Fruit fly (Drosophila melanogaster) whole organism, wandering third instar larva: ENCODE results near the gene CG4020.

ENCODE experiments used
- Abd-B ChIP-seq: fragments of >200 bp; optimal IDR thresholded peaks from 2 replicates; lab custom pipeline; 2017; ENCODE audit warnings: missing biosample characterization, missing genetic modification characterization
- CG32264 ChIP-seq: fragments of 200-800 bp; sonication (Bioruptor generic); optimal IDR thresholded peaks from 2 replicates; lab custom pipeline; 2016; ENCODE audit warnings: missing biosample characterization, missing genetic modification characterization
- CG9705 ChIP-seq: fragments of 200-800 bp; sonication (Bioruptor generic); optimal IDR thresholded peaks from 2 replicates; lab custom pipeline; 2018; ENCODE audit warnings: missing biosample characterization, mild to moderate bottlenecking, missing genetic modification characterization
- CrebA ChIP-seq: fragments of 200-800 bp; sonication (Bioruptor generic); optimal IDR thresholded peaks from 2 replicates; lab custom pipeline; 2016; ENCODE audit warnings: missing biosample characterization, mild to moderate bottlenecking, missing genetic modification characterization, borderline replicate concordance
- Dfd ChIP-seq: fragments of >200 bp; optimal IDR thresholded peaks from 2 replicates; lab custom pipeline; 2017; ENCODE audit warnings: missing biosample characterization, missing genetic modification characterization
- Dif ChIP-seq: fragments of 200-275, 200-300 bp; sonication (Bioruptor generic); optimal IDR thresholded peaks from 2 replicates; lab custom pipeline; 2018; ENCODE audit warnings: missing biosample characterization, missing genetic modification characterization; ENCODE audit not compliant: partially characterized antibody
- GATAd ChIP-seq: sonication (Bioruptor generic); optimal IDR thresholded peaks from 2 replicates; lab custom pipeline; 2016; ENCODE audit warnings: missing biosample characterization, missing genetic modification characterization
- HLH106 ChIP-seq: fragments of 200-800 bp; optimal IDR thresholded peaks from 3 replicates; lab custom pipeline; 2019; ENCODE audit warnings: missing biosample characterization, mild to moderate bottlenecking, missing genetic modification characterization, moderate library complexity
- Hnf4 ChIP-seq: fragments of 200-800 bp; sonication (Bioruptor generic); optimal IDR thresholded peaks from 2 replicates; lab custom pipeline; 2016; ENCODE audit warnings: missing biosample characterization, mild to moderate bottlenecking, missing genetic modification characterization
- Hr78 ChIP-seq: fragments of >200 bp; optimal IDR thresholded peaks from 2 replicates; lab custom pipeline; 2017; ENCODE audit warnings: missing biosample characterization, missing genetic modification characterization
- Hr83 ChIP-seq: fragments of 200-300 bp; sonication (Bioruptor generic); optimal IDR thresholded peaks from 2 replicates; lab custom pipeline; 2016; ENCODE audit warnings: missing biosample characterization, mild to moderate bottlenecking, missing genetic modification characterization, moderate library complexity; ENCODE audit not compliant: poor library complexity, severe bottlenecking
- Mio ChIP-seq: sonication (Bioruptor generic); optimal IDR thresholded peaks from 2 replicates; lab custom pipeline; 2016; ENCODE audit warnings: missing biosample characterization, missing genetic modification characterization
- N ChIP-seq: fragments of >200 bp; optimal IDR thresholded peaks from 2 replicates; lab custom pipeline; 2018; ENCODE audit warnings: missing biosample characterization, missing external identifiers, missing genetic modification characterization
- Rel ChIP-seq, 2 experiments: fragments of 200-800 bp; sonication (Bioruptor generic) in 1 of 2; optimal IDR thresholded peaks; 2 replicates in 1 of 2; 3 replicates in 1 of 2; lab custom pipeline; 2016 to 2019; ENCODE audit warnings: mild to moderate bottlenecking in 2 of 2, missing biosample characterization in 2 of 2, missing genetic modification characterization in 2 of 2, moderate library complexity in 1 of 2
- Sp1 ChIP-seq: fragments of 200-800 bp; sonication (Bioruptor generic); optimal IDR thresholded peaks from 3 replicates; lab custom pipeline; 2019; ENCODE audit warnings: missing biosample characterization, mild to moderate bottlenecking, missing genetic modification characterization, moderate library complexity
- Vsx2 ChIP-seq: fragments of 200-300, 225-300 bp; sonication (Bioruptor generic); optimal IDR thresholded peaks from 2 replicates; lab custom pipeline; 2018; ENCODE audit warnings: missing biosample characterization, missing genetic modification characterization; ENCODE audit not compliant: partially characterized antibody
- br ChIP-seq: fragments of 200-800 bp; sonication (Bioruptor generic); optimal IDR thresholded peaks from 2 replicates; lab custom pipeline; 2016; ENCODE audit warnings: missing biosample characterization, missing genetic modification characterization
- brk ChIP-seq: fragments of 200-800 bp; sonication (Bioruptor generic); optimal IDR thresholded peaks from 2 replicates; lab custom pipeline; 2016; ENCODE audit warnings: missing biosample characterization, mild to moderate bottlenecking, missing genetic modification characterization
- dl ChIP-seq, 2 experiments: fragments of 175-275, 200-275 bp in 1 of 2; fragments of 200-275 bp in 1 of 2; sonication (Bioruptor generic); optimal IDR thresholded peaks; lab custom pipeline; 2018; ENCODE audit warnings: mild to moderate bottlenecking in 2 of 2, missing biosample characterization in 2 of 2, missing genetic modification characterization in 2 of 2, moderate library complexity in 2 of 2; ENCODE audit not compliant: partially characterized antibody in 2 of 2, insufficient read depth in 1 of 2
- dmrt93B ChIP-seq: fragments of 200-800 bp; sonication (Bioruptor generic); optimal IDR thresholded peaks from 2 replicates; lab custom pipeline; 2018; ENCODE audit warnings: missing biosample characterization, mild to moderate bottlenecking, missing genetic modification characterization
- ey ChIP-seq: fragments of 200-800 bp; sonication (Bioruptor generic); optimal IDR thresholded peaks from 2 replicates; lab custom pipeline; 2016; ENCODE audit warnings: missing biosample characterization, missing genetic modification characterization
- foxo ChIP-seq, 2 experiments: fragments of 200-800 bp; sonication (Bioruptor generic); optimal IDR thresholded peaks; 2 replicates in 1 of 2; 3 replicates in 1 of 2; lab custom pipeline; 2016 to 2017; ENCODE audit warnings: missing biosample characterization in 2 of 2, missing genetic modification characterization in 2 of 2
- fru ChIP-seq: fragments of 200-800 bp; sonication (Bioruptor generic); optimal IDR thresholded peaks from 3 replicates; lab custom pipeline; 2016; ENCODE audit warnings: missing biosample characterization, mild to moderate bottlenecking, missing genetic modification characterization
- h ChIP-seq: fragments of 200-800 bp; sonication (Bioruptor generic); optimal IDR thresholded peaks from 3 replicates; lab custom pipeline; 2016; ENCODE audit warnings: missing biosample characterization, mild to moderate bottlenecking, missing genetic modification characterization
- jim ChIP-seq: fragments of 175-275, 200-325 bp; sonication (Bioruptor generic); optimal IDR thresholded peaks from 2 replicates; lab custom pipeline; 2016; ENCODE audit warnings: missing biosample characterization, mild to moderate bottlenecking, missing genetic modification characterization
- lola ChIP-seq: fragments of >200 bp; optimal IDR thresholded peaks from 2 replicates; lab custom pipeline; 2017; ENCODE audit warnings: missing biosample characterization, missing genetic modification characterization
- pan ChIP-seq: fragments of >200 bp; optimal IDR thresholded peaks from 2 replicates; lab custom pipeline; 2017
- psq ChIP-seq: fragments of 200-800 bp; sonication (Bioruptor generic); optimal IDR thresholded peaks from 3 replicates; lab custom pipeline; 2017; ENCODE audit warnings: missing biosample characterization, mild to moderate bottlenecking, missing genetic modification characterization, moderate library complexity
- sage ChIP-seq: fragments of 200-800 bp; sonication (Bioruptor generic); optimal IDR thresholded peaks from 2 replicates; lab custom pipeline; 2016; ENCODE audit warnings: missing biosample characterization, mild to moderate bottlenecking, missing genetic modification characterization
- sv ChIP-seq: fragments of 200-800 bp; sonication (Bioruptor generic); optimal IDR thresholded peaks from 3 replicates; lab custom pipeline; 2016; ENCODE audit warnings: missing biosample characterization, missing genetic modification characterization
- tai ChIP-seq: sonication (Bioruptor generic); optimal IDR thresholded peaks from 2 replicates; lab custom pipeline; 2016; ENCODE audit warnings: missing biosample characterization, missing genetic modification characterization
- usp ChIP-seq: fragments of >200 bp; optimal IDR thresholded peaks from 2 replicates; lab custom pipeline; 2017; ENCODE audit warnings: missing biosample characterization, missing genetic modification characterization
- woc ChIP-seq: sonication (Bioruptor generic); optimal IDR thresholded peaks from 2 replicates; lab custom pipeline; 2016; ENCODE audit warnings: missing biosample characterization, mild to moderate bottlenecking, missing genetic modification characterization

CG4020 gene

DNA sequence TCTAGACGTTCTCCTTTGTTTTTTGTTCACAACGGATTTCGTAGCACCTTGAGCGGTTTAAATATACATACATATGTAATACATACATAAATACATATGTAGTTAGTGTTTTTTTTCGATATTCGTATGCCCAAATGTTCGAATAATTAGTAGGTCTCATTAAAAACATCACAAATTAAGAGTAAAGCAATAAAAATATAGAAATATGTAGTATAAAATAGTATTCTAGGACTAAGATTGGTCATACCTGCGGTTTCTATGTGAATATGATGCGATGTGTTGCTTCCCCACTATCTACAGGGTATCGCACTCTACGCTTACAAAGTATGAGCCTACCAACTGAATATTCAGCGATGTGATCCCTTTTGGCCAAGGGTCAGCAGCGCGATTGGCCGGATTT lies at the start of gene CG4020:
CG4020 (plus strand) TSS at position 301 of the 400 bp plus-strand sequence.
- no peak for TF ChIP-seq br
- TF ChIP-seq Sp1: no peak
- TF ChIP-seq Mio (GFP tag; lab: Kevin White, UChicago): no peak
- no peak for TF ChIP-seq dl (GFP tag; optimal IDR thresholded peaks at IDR 0.05; lab: Kevin White, UChicago; ENCODE audit: insufficient read depth in 1 of 2, partially characterized antibody in 2 of 2)
- no peak for TF ChIP-seq pan (lab: Kevin White, UChicago)
- no peak for TF ChIP-seq Abd-B (GFP tag; lab: Kevin White, UChicago)
- TF ChIP-seq sage (GFP tag; lab: Kevin White, UChicago): no peak
- TF ChIP-seq Vsx2 (GFP tag; lab: Kevin White, UChicago): no peak
- no peak for TF ChIP-seq Dif (GFP tag; lab: Kevin White, UChicago)
- TF ChIP-seq usp: no peak

DNA sequence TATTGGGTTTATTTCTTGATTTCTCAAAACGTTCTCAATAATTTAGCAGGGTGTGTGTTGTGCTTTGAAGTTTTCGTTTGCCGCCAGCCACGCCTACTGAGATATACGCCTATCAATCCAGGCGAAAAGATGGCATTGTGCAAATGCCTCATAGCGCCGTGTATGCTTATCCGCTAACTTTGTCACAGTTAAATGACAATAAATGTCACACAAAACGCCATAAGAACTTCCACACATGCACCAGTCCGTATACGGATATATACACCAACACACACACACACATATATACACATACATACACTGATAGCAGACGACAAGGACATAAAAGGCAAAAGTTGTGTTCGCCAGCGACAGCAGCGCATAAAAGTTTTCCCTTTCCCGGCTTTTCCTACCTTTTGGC lies 40.5 kb upstream of the CG4020 start, which contains the start of gene CG43137:
CG43137 (minus strand) TSS at position 101 of the 400 bp plus-strand sequence.
- no peak for TF ChIP-seq sv (GFP tag; lab: Kevin White, UChicago)
- TF ChIP-seq Abd-B (GFP tag; lab: Kevin White, UChicago): no peak

DNA sequence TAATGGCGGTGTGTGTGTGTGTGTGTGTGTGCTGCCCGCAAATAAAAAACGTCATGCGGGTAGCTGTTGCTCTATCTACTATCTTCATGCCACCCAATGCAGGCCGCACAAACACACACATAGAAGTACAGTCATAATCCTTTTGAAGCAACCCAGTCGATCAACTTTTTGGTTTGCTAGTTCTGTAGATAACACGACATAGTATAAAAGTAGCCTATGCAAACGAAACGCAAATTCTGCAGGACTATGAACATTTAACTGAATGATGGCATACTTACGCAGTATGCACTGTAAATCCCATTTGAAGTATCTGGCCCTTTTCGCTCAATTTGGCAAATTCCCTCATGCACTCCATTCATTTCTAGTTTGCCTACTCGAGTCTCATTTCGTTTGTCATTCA lies 39.5 kb upstream of the CG4020 start:
- TF ChIP-seq Rel (GFP tag; optimal IDR thresholded peaks at IDR 0.05; lab: Kevin White, UChicago): no peak
- no peak for TF ChIP-seq Rel (tag; optimal IDR thresholded peaks at IDR 0.05; lab: Kevin White, UChicago)
- no peak for TF ChIP-seq fru
- no peak for TF ChIP-seq N (GFP tag; lab: Kevin White, UChicago)
- TF ChIP-seq Hr83 (GFP tag; lab: Kevin White, UChicago): no peak
- no peak for TF ChIP-seq h
- TF ChIP-seq Dfd (GFP tag; lab: Kevin White, UChicago): no peak
- TF ChIP-seq sv (GFP tag; lab: Kevin White, UChicago): no peak
- no peak for TF ChIP-seq tai (GFP tag; lab: Kevin White, UChicago)
- TF ChIP-seq Abd-B (GFP tag; lab: Kevin White, UChicago): no peak
- TF ChIP-seq brk (GFP tag; lab: Kevin White, UChicago): no peak
- TF ChIP-seq pan (lab: Kevin White, UChicago): no peak
- no peak for TF ChIP-seq Mio (GFP tag; lab: Kevin White, UChicago)
- no peak for TF ChIP-seq woc
- no peak for TF ChIP-seq GATAd
- no peak for TF ChIP-seq usp
- no peak for TF ChIP-seq psq
- no peak for TF ChIP-seq CG9705
- TF ChIP-seq ey: no peak
- no peak for TF ChIP-seq jim (GFP tag; lab: Kevin White, UChicago)

DNA sequence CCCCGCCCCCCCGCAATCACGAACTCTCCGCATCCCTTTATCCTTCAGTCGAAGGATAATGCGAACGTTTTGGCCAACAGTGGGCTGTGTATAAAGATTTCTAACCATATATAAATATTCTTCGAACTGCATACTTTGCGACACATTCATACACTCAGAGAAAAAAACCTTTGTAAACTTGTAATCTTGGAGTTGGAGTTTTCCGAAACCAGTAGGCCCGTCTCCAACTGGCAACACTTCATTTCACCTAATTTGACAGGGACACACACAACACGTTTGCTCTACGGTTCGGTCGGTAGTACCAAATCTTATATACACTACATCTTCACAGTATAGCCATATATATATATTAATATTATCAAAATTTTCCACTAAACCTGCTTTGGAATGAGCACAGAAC lies 36.8 kb upstream of the CG4020 start, which contains the start of gene CG15764:
CG15764 (plus strand) TSS at position 301 of the 400 bp plus-strand sequence.
- TF ChIP-seq usp (no peak), Dif (GFP tag; lab: Kevin White, UChicago) (no peak), lola (GFP tag; lab: Kevin White, UChicago) (no peak), foxo (GFP tag; optimal IDR thresholded peaks at IDR 0.05; lab: Kevin White, UChicago) (no peak), psq (no peak), CrebA (GFP tag; lab: Kevin White, UChicago) (no peak), pan (lab: Kevin White, UChicago) (no peak), Dfd (GFP tag; lab: Kevin White, UChicago) (no peak), Hnf4 (GFP tag; lab: Kevin White, UChicago) (no peak), h (no peak), Hr78 (GFP tag; lab: Kevin White, UChicago) (no peak), Rel (GFP tag; optimal IDR thresholded peaks at IDR 0.05; lab: Kevin White, UChicago) (no peak), Rel (tag; optimal IDR thresholded peaks at IDR 0.05; lab: Kevin White, UChicago) (no peak), CG32264 (GFP tag; lab: Kevin White, UChicago) (no peak), CG9705 (no peak), sage (GFP tag; lab: Kevin White, UChicago) (no peak), HLH106 (tag; lab: Kevin White, UChicago) (no peak), dmrt93B (GFP tag; lab: Kevin White, UChicago) (no peak), Sp1 (no peak), Hr83 (GFP tag; lab: Kevin White, UChicago) (no peak), sv (GFP tag; lab: Kevin White, UChicago) (no peak)
